Fruit fly (Drosophila melanogaster) whole organism, embryonic: ENCODE data around the gene Cat.

Source experiments
- Bteb2 ChIP-seq: fragments of 200-800 bp; sonication (Bioruptor generic); optimal IDR thresholded peaks from 2 replicates; lab custom pipeline; 2016; ENCODE audit warnings: missing biosample characterization, missing genetic modification characterization
- CG10431 ChIP-seq: fragments of 200-800 bp; sonication (Bioruptor generic); optimal IDR thresholded peaks from 3 replicates; lab custom pipeline; 2018; ENCODE audit warnings: missing biosample characterization, mild to moderate bottlenecking, missing genetic modification characterization
- CG12104 ChIP-seq: fragments of 200-800 bp; sonication (Bioruptor generic); optimal IDR thresholded peaks from 3 replicates; lab custom pipeline; 2016; ENCODE audit warnings: missing biosample characterization, missing genetic modification characterization
- CG15514 ChIP-seq: fragments of 200-800 bp; sonication (Bioruptor generic); optimal IDR thresholded peaks from 3 replicates; lab custom pipeline; 2017; ENCODE audit warnings: missing biosample characterization, missing genetic modification characterization, mild to moderate bottlenecking, moderate library complexity, missing genetic modification reagents
- CG4424 ChIP-seq: fragments of 200-800 bp; sonication (Bioruptor generic); optimal IDR thresholded peaks from 3 replicates; lab custom pipeline; 2016; ENCODE audit warnings: missing biosample characterization, missing genetic modification characterization
- CG4730 ChIP-seq: fragments of 200-800 bp; sonication (Bioruptor generic); IDR thresholded peaks from 2 replicates; pipeline ENCODE4 v1.3.6; 2022; ENCODE audit warnings: missing biosample characterization, missing genetic modification characterization
- CG9817 ChIP-seq: fragments of 200-800 bp; sonication (Bioruptor generic); optimal IDR thresholded peaks from 2 replicates; lab custom pipeline; 2018; ENCODE audit warnings: missing biosample characterization, mild to moderate bottlenecking, missing genetic modification characterization, moderate library complexity
- E2f1 ChIP-seq: fragments of 200-800 bp; sonication (Bioruptor generic); IDR thresholded peaks from 2 replicates; pipeline ENCODE4 v1.3.6; 2022; ENCODE audit warnings: missing biosample characterization, missing genetic modification characterization
- NK7.1 ChIP-seq: fragments of 200-800 bp; sonication (Bioruptor generic); optimal IDR thresholded peaks from 3 replicates; lab custom pipeline; 2016; ENCODE audit warnings: missing biosample characterization, missing genetic modification characterization
- Ssrp ChIP-seq: fragments of 200-800 bp; sonication (Bioruptor generic); optimal IDR thresholded peaks from 2 replicates; lab custom pipeline; 2018; ENCODE audit warnings: missing biosample characterization, mild to moderate bottlenecking, missing genetic modification characterization, moderate library complexity
- psq ChIP-seq: fragments of 200-800 bp; sonication (Bioruptor generic); optimal IDR thresholded peaks from 2 replicates; lab custom pipeline; 2017; ENCODE audit warnings: missing biosample characterization, missing genetic modification characterization

- no peak for TF ChIP-seq CG12104 (GFP tag; lab: Kevin White, UChicago)
- no peak for TF ChIP-seq CG15514
- TF ChIP-seq CG9817 (tag; lab: Kevin White, UChicago), result no peak
- TF ChIP-seq Bteb2 (GFP tag; lab: Kevin White, UChicago), result no peak
- no peak for TF ChIP-seq E2f1
- TF ChIP-seq CG4730 (GFP tag; lab: Robert Waterston, UW), result no peak
- TF ChIP-seq psq (GFP tag; lab: Kevin White, UChicago), result no peak
- no peak for TF ChIP-seq Ssrp (tag; lab: Kevin White, UChicago)
- TF ChIP-seq NK7.1, result no peak
- no peak for TF ChIP-seq CG10431
- TF ChIP-seq CG4424, result no peak
Observed at dm6 chr3L:18824851-18825250, 2.4 kb downstream of the Cat start.
